ENCODE assay signal across 5 fruit fly cellular contexts in the genomic region with DNA sequence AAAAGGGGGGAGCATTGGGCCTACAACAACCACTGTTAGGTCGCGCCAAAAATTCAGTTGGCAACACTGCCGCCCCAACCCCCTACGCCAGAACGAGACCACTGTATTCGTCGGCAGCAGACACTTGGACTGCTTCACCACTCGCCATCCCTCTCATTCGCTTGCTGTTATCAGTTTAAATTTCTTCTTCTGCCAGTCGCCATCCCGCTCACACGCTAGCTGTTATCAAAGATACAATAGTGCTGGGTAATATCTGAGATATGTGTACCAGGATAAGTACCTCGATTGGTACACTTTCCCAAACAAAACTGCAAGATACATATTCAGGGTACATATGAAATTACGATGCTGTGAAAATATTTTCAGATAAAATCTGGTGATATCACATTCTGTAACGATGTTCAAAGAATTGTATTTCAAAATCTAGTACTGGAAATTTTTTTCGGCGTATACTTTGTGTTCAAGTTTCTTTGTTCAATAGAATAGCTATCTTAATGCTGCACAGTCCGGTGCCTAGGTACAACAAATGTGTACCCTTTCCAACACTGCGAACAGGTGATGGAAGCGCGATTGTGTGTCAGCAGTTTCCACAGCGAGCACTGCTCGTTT.
A peak's percentile ranks its signal among the peaks of the same experiment; 100 is the strongest.
TF ChIP-seq lines count a peak whose summit lies in the region.

No protein-coding gene starts in this region.

TF ChIP-seq in whole organism, adult, 20 proteins besides CTCF, POLR2A, EP300 and RAD21 (continued from another document):
- TF ChIP-seq cic (GFP tag; optimal IDR thresholded peaks at IDR 0.05; lab: Kevin White, UChicago) (peak; percentile 76), Crg-1 (GFP tag; optimal IDR thresholded peaks at IDR 0.05; lab: Kevin White, UChicago) (peak; percentile 94), CG11617 (GFP tag; optimal IDR thresholded peaks at IDR 0.05; lab: Kevin White, UChicago) (peak; percentile 87), cnc (optimal IDR thresholded peaks at IDR 0.05; lab: Kevin White, UChicago) (peak; percentile 34 to 89)
TF ChIP-seq in whole organism, adult: peak in this region for 16.

TF ChIP-seq in whole organism, embryonic, 481 proteins besides CTCF, POLR2A, EP300 and RAD21 (continued from another document and continues in another):
- TF ChIP-seq mld (GFP tag; IDR thresholded peaks at IDR 0.05; lab: Robert Waterston, UW; ENCODE audit: partially characterized antibody) (no peak), CG6272 (GFP tag; IDR thresholded peaks at IDR 0.05; lab: Robert Waterston, UW) (no peak), CG42726 (GFP tag; IDR thresholded peaks at IDR 0.05; lab: Robert Waterston, UW; ENCODE audit: partially characterized antibody) (peak; percentile 67; the same call in 1 of the 2 replicates), sens (GFP tag; lab: Kevin White, UChicago) (peak; percentile 98), pita (GFP tag; optimal IDR thresholded peaks at IDR 0.05; lab: Kevin White, UChicago) (no peak), CG1233 (GFP tag; optimal IDR thresholded peaks at IDR 0.05; lab: Kevin White, UChicago) (peak; percentile 87), tll (GFP tag; optimal IDR thresholded peaks at IDR 0.05; lab: Kevin White, UChicago) (no peak), Sry-δ (GFP tag; optimal IDR thresholded peaks at IDR 0.05; lab: Kevin White, UChicago) (peak; percentile 63), CG30020 (tag; optimal IDR thresholded peaks at IDR 0.05; lab: Kevin White, UChicago) (peak; percentile 73), CG14965 (GFP tag; optimal IDR thresholded peaks at IDR 0.05; lab: Kevin White, UChicago; ENCODE audit: borderline replicate concordance) (no peak), kah (GFP tag; optimal IDR thresholded peaks at IDR 0.05; lab: Kevin White, UChicago) (peak; percentile 51), gfzf (GFP tag; optimal IDR thresholded peaks at IDR 0.05; lab: Kevin White, UChicago) (peak; percentile 14), Mrtf (GFP tag; IDR thresholded peaks at IDR 0.05; lab: Robert Waterston, UW) (peak; percentile 43; the same call in 1 of the 3 replicates), sim (GFP tag; IDR thresholded peaks at IDR 0.05; lab: Robert Waterston, UW) (no peak), disco-r (GFP tag; optimal IDR thresholded peaks at IDR 0.05; lab: Kevin White, UChicago) (peak; percentile 63), Meics (GFP tag; optimal IDR thresholded peaks at IDR 0.05; lab: Kevin White, UChicago) (peak; percentile 89), scrt (GFP tag; optimal IDR thresholded peaks at IDR 0.05; lab: Kevin White, UChicago) (peak; percentile 81), CG2199 (GFP tag; IDR thresholded peaks at IDR 0.05; lab: Robert Waterston, UW) (0 out of 3 replicates have a peak, but pooled peaks have one; percentile 23), CG6689 (GFP tag; IDR thresholded peaks at IDR 0.05; lab: Robert Waterston, UW) (peak; percentile 62), btn (GFP tag; optimal IDR thresholded peaks at IDR 0.05; lab: Kevin White, UChicago) (peak; percentile 49), CG15601 (tag; optimal IDR thresholded peaks at IDR 0.05; lab: Kevin White, UChicago) (peak; percentile 86), CG10979 (tag; optimal IDR thresholded peaks at IDR 0.05; lab: Kevin White, UChicago) (peak; percentile 80), kay (GFP tag; optimal IDR thresholded peaks at IDR 0.05; lab: Kevin White, UChicago) (peak; percentile 68), Six4 (GFP tag; optimal IDR thresholded peaks at IDR 0.05; lab: Kevin White, UChicago) (peak; percentile 72), yki (optimal IDR thresholded peaks at IDR 0.05; lab: Kevin White, UChicago) (no peak), sisA (GFP tag; IDR thresholded peaks at IDR 0.05; lab: Robert Waterston, UW) (peak; percentile 69; the same call in 1 of the 2 replicates), Dp (GFP tag; optimal IDR thresholded peaks at IDR 0.05; lab: Kevin White, UChicago) (peak; percentile 44), CG5180 (GFP tag; optimal IDR thresholded peaks at IDR 0.05; lab: Kevin White, UChicago) (no peak), her (GFP tag; optimal IDR thresholded peaks at IDR 0.05; lab: Kevin White, UChicago) (peak; percentile 86)

TF ChIP-seq in whole organism, prepupa, 60 proteins besides CTCF, POLR2A, EP300 and RAD21 (continued from another document and continues in another):
- peak; percentile 60; the same call in 2 of the 3 replicates for TF ChIP-seq CG6163 (GFP tag; IDR thresholded peaks at IDR 0.05; lab: Robert Waterston, UW)
- TF ChIP-seq Met (GFP tag; optimal IDR thresholded peaks at IDR 0.05; lab: Kevin White, UChicago): no peak
- no peak for TF ChIP-seq Blimp-1 (GFP tag; optimal IDR thresholded peaks at IDR 0.05; lab: Kevin White, UChicago)
- no peak for TF ChIP-seq CG7368 (GFP tag; optimal IDR thresholded peaks at IDR 0.05; lab: Kevin White, UChicago)
- TF ChIP-seq Sox15 (GFP tag; optimal IDR thresholded peaks at IDR 0.05; lab: Kevin White, UChicago): peak; percentile 63
- peak; percentile 78 for TF ChIP-seq dsx (GFP tag; optimal IDR thresholded peaks at IDR 0.05; lab: Kevin White, UChicago; ENCODE audit: poor library complexity, severe bottlenecking)
- TF ChIP-seq CG8319 (GFP tag; optimal IDR thresholded peaks at IDR 0.05; lab: Kevin White, UChicago): peak; percentile 86
- TF ChIP-seq CG31627 (GFP tag; optimal IDR thresholded peaks at IDR 0.05; lab: Kevin White, UChicago): peak; percentile 88
- peak; percentile 29; the same call in 1 of the 2 replicates for TF ChIP-seq Gug (GFP tag; IDR thresholded peaks at IDR 0.05; lab: Robert Waterston, UW)
- TF ChIP-seq CG34406 (GFP tag; optimal IDR thresholded peaks at IDR 0.05; lab: Kevin White, UChicago): peak; percentile 80
- 0 out of 2 replicates have a peak, but pooled peaks have one; percentile 21 for TF ChIP-seq CG11294 (GFP tag; IDR thresholded peaks at IDR 0.05; lab: Robert Waterston, UW)
- peak; percentile 82 for TF ChIP-seq Ets96B (tag; optimal IDR thresholded peaks at IDR 0.05; lab: Kevin White, UChicago)
- TF ChIP-seq achi (GFP tag; optimal IDR thresholded peaks at IDR 0.05; lab: Kevin White, UChicago): peak; percentile 88
- TF ChIP-seq fd59A (GFP tag; optimal IDR thresholded peaks at IDR 0.05; lab: Kevin White, UChicago): peak; percentile 81
- TF ChIP-seq CG9139 (GFP tag; optimal IDR thresholded peaks at IDR 0.05; lab: Kevin White, UChicago): no peak
- TF ChIP-seq fd85E (GFP tag; optimal IDR thresholded peaks at IDR 0.05; lab: Kevin White, UChicago): no peak
- peak; percentile 96 for TF ChIP-seq Sox14 (GFP tag; optimal IDR thresholded peaks at IDR 0.05; lab: Kevin White, UChicago)
- peak; percentile 85 for TF ChIP-seq Hr39 (GFP tag; optimal IDR thresholded peaks at IDR 0.05; lab: Kevin White, UChicago)
- TF ChIP-seq CG8632 (GFP tag; optimal IDR thresholded peaks at IDR 0.05; lab: Kevin White, UChicago): peak; percentile 86
- peak; percentile 82 for TF ChIP-seq CG8119 (GFP tag; IDR thresholded peaks at IDR 0.05; lab: Robert Waterston, UW)
- no peak for TF ChIP-seq Sox102F (GFP tag; optimal IDR thresholded peaks at IDR 0.05; lab: Kevin White, UChicago)
- TF ChIP-seq acj6 (GFP tag; optimal IDR thresholded peaks at IDR 0.05; lab: Kevin White, UChicago): peak; percentile 89
- peak; percentile 74 for TF ChIP-seq CG15336 (GFP tag; IDR thresholded peaks at IDR 0.05; lab: Robert Waterston, UW)
- peak; percentile 72 for TF ChIP-seq vri (GFP tag; optimal IDR thresholded peaks at IDR 0.05; lab: Kevin White, UChicago)
- no peak for TF ChIP-seq CG4318 (GFP tag; optimal IDR thresholded peaks at IDR 0.05; lab: Kevin White, UChicago)
- TF ChIP-seq CG6854 (GFP tag; optimal IDR thresholded peaks at IDR 0.05; lab: Kevin White, UChicago): peak; percentile 54
- peak; percentile 93 for TF ChIP-seq svp (GFP tag; lab: Kevin White, UChicago)
- no peak for TF ChIP-seq Hr4 (GFP tag; optimal IDR thresholded peaks at IDR 0.05; lab: Kevin White, UChicago)
- peak in 1 of 2 experiments; percentile 74 for TF ChIP-seq salr (GFP tag; optimal IDR thresholded peaks at IDR 0.05; lab: Kevin White, UChicago)
- no peak for TF ChIP-seq Ets21C (GFP tag; optimal IDR thresholded peaks at IDR 0.05; lab: Kevin White, UChicago)

TF ChIP-seq in whole organism, pupa, 21 proteins besides CTCF, POLR2A, EP300 and RAD21 (continued from another document):
- no peak for TF ChIP-seq Pif1B (GFP tag; optimal IDR thresholded peaks at IDR 0.05; lab: Kevin White, UChicago)
- TF ChIP-seq Ets98B (GFP tag; IDR thresholded peaks at IDR 0.05; lab: Robert Waterston, UW): peak; percentile 58
- peak; percentile 82 for TF ChIP-seq CG4496 (GFP tag; IDR thresholded peaks at IDR 0.05; lab: Robert Waterston, UW)

TF ChIP-seq in whole organism, wandering third instar larva, 38 proteins besides CTCF, POLR2A, EP300 and RAD21 (continued from another document):
- TF ChIP-seq Abd-B (GFP tag; optimal IDR thresholded peaks at IDR 0.05; lab: Kevin White, UChicago) (no peak), Rel (GFP tag; optimal IDR thresholded peaks at IDR 0.05; lab: Kevin White, UChicago) (no peak), Rel (tag; optimal IDR thresholded peaks at IDR 0.05; lab: Kevin White, UChicago) (peak; percentile 86), dl (GFP tag; optimal IDR thresholded peaks at IDR 0.05; lab: Kevin White, UChicago; ENCODE audit: insufficient read depth in 1 of 2, partially characterized antibody in 2 of 2) (peak in 1 of 2 experiments; percentile 41), Sp1 (GFP tag; optimal IDR thresholded peaks at IDR 0.05; lab: Kevin White, UChicago) (peak; percentile 88), Hr83 (GFP tag; optimal IDR thresholded peaks at IDR 0.05; lab: Kevin White, UChicago; ENCODE audit: poor library complexity, severe bottlenecking) (peak; percentile 59), brk (GFP tag; optimal IDR thresholded peaks at IDR 0.05; lab: Kevin White, UChicago) (no peak), pan (optimal IDR thresholded peaks at IDR 0.05; lab: Kevin White, UChicago) (no peak), woc (GFP tag; optimal IDR thresholded peaks at IDR 0.05; lab: Kevin White, UChicago) (peak; percentile 95), Vsx2 (GFP tag; optimal IDR thresholded peaks at IDR 0.05; lab: Kevin White, UChicago; ENCODE audit: partially characterized antibody) (no peak), Dfd (GFP tag; optimal IDR thresholded peaks at IDR 0.05; lab: Kevin White, UChicago) (no peak), br (GFP tag; optimal IDR thresholded peaks at IDR 0.05; lab: Kevin White, UChicago) (peak; percentile 94), psq (GFP tag; optimal IDR thresholded peaks at IDR 0.05; lab: Kevin White, UChicago) (peak; percentile 45), Myc (optimal IDR thresholded peaks at IDR 0.05; lab: Kevin White, UChicago) (peak; percentile 92), CrebA (GFP tag; optimal IDR thresholded peaks at IDR 0.05; lab: Kevin White, UChicago; ENCODE audit: borderline replicate concordance) (no peak), dmrt93B (GFP tag; optimal IDR thresholded peaks at IDR 0.05; lab: Kevin White, UChicago) (no peak), jim (GFP tag; optimal IDR thresholded peaks at IDR 0.05; lab: Kevin White, UChicago) (peak; percentile 88), ey (GFP tag; optimal IDR thresholded peaks at IDR 0.05; lab: Kevin White, UChicago) (peak; percentile 93), Hnf4 (GFP tag; optimal IDR thresholded peaks at IDR 0.05; lab: Kevin White, UChicago) (no peak)
